Fruit fly (Drosophila melanogaster) whole organism, prepupa: ENCODE data around the gene CG3546.

Experiments
- CG11902 ChIP-seq: fragments of 200-800 bp; sonication (Bioruptor generic); optimal IDR thresholded peaks from 3 replicates; lab custom pipeline; 2016; ENCODE audit warnings: missing biosample characterization, missing genetic modification characterization
- CG16779 ChIP-seq: fragments of 200-800 bp; sonication (Bioruptor generic); optimal IDR thresholded peaks from 3 replicates; lab custom pipeline; 2017; ENCODE audit warnings: missing biosample characterization, mild to moderate bottlenecking, missing genetic modification characterization
- CG3032 ChIP-seq: fragments of 200-800 bp; optimal IDR thresholded peaks from 2 replicates; lab custom pipeline; 2019; ENCODE audit warnings: missing biosample characterization, mild to moderate bottlenecking, missing genetic modification characterization, moderate library complexity
- CG31627 ChIP-seq: fragments of 200-800 bp; sonication (Bioruptor generic); optimal IDR thresholded peaks from 3 replicates; lab custom pipeline; 2016; ENCODE audit warnings: missing biosample characterization, missing genetic modification characterization
- CG32006 ChIP-seq: fragments of 200-800 bp; sonication (Bioruptor generic); optimal IDR thresholded peaks from 3 replicates; lab custom pipeline; 2017; ENCODE audit warnings: missing biosample characterization, mild to moderate bottlenecking, missing genetic modification characterization
- CG34406 ChIP-seq: fragments of 200-800 bp; sonication (Bioruptor generic); optimal IDR thresholded peaks from 3 replicates; lab custom pipeline; 2016; ENCODE audit warnings: missing biosample characterization, missing genetic modification characterization
- CG3919 ChIP-seq: fragments of 200-800 bp; sonication (Bioruptor generic); optimal IDR thresholded peaks from 3 replicates; lab custom pipeline; 2016; ENCODE audit warnings: missing biosample characterization, missing genetic modification characterization
- CG4318 ChIP-seq: fragments of 200-800 bp; sonication (Bioruptor generic); optimal IDR thresholded peaks from 3 replicates; lab custom pipeline; 2017; ENCODE audit warnings: missing biosample characterization, mild to moderate bottlenecking, missing genetic modification characterization
- CG6792 ChIP-seq: fragments of 200-800 bp; sonication (Bioruptor generic); optimal IDR thresholded peaks from 3 replicates; lab custom pipeline; 2016; ENCODE audit warnings: missing biosample characterization, missing genetic modification characterization
- CG8319 ChIP-seq: fragments of 200-800 bp; sonication (Bioruptor generic); optimal IDR thresholded peaks from 3 replicates; lab custom pipeline; 2016; ENCODE audit warnings: missing biosample characterization, missing genetic modification characterization
- Eip75B ChIP-seq: fragments of 200-800 bp; sonication (Bioruptor generic); optimal IDR thresholded peaks from 3 replicates; lab custom pipeline; 2016; ENCODE audit warnings: missing biosample characterization, missing genetic modification characterization
- Eip78C ChIP-seq: fragments of 200-800 bp; sonication (Bioruptor generic); peaks from one replicate; lab custom pipeline; 2016; ENCODE audit warnings: missing biosample characterization, missing genetic modification characterization
- Eip93F ChIP-seq: fragments of 200-800 bp; sonication (Bioruptor generic); optimal IDR thresholded peaks from 2 replicates; lab custom pipeline; 2016; ENCODE audit warnings: missing biosample characterization, mild to moderate bottlenecking, missing genetic modification characterization
- Ets96B ChIP-seq: fragments of 200-800 bp; optimal IDR thresholded peaks from 2 replicates; lab custom pipeline; 2019; ENCODE audit warnings: missing biosample characterization, mild to moderate bottlenecking, missing genetic modification characterization, moderate library complexity
- Hr38 ChIP-seq: sonication (Bioruptor generic); optimal IDR thresholded peaks from 2 replicates; lab custom pipeline; 2016; ENCODE audit warnings: missing biosample characterization, missing genetic modification characterization
- Hr39 ChIP-seq: fragments of 200-800 bp; sonication (Bioruptor generic); optimal IDR thresholded peaks from 2 replicates; lab custom pipeline; 2016; ENCODE audit warnings: missing biosample characterization, missing genetic modification characterization
- Hr4 ChIP-seq: fragments of 200-800 bp; sonication (Bioruptor generic); optimal IDR thresholded peaks from 3 replicates; lab custom pipeline; 2016; ENCODE audit warnings: missing biosample characterization, missing genetic modification characterization
- Lpt ChIP-seq: fragments of 200-800 bp; sonication (Bioruptor generic); optimal IDR thresholded peaks from 3 replicates; lab custom pipeline; 2016; ENCODE audit warnings: missing biosample characterization, missing genetic modification characterization
- Met ChIP-seq: fragments of 200-800 bp; sonication (Bioruptor generic); optimal IDR thresholded peaks from 3 replicates; lab custom pipeline; 2016; ENCODE audit warnings: missing biosample characterization, missing genetic modification characterization
- OdsH ChIP-seq: fragments of 200-800 bp; sonication (Bioruptor generic); optimal IDR thresholded peaks from 3 replicates; lab custom pipeline; 2016; ENCODE audit warnings: missing biosample characterization, missing genetic modification characterization
- Smox ChIP-seq: fragments of 200-800 bp; sonication (Bioruptor generic); optimal IDR thresholded peaks from 3 replicates; lab custom pipeline; 2016; ENCODE audit warnings: missing biosample characterization, missing genetic modification characterization
- dsx ChIP-seq: fragments of 200-800 bp; optimal IDR thresholded peaks from 3 replicates; lab custom pipeline; 2019; ENCODE audit warnings: missing biosample characterization, mild to moderate bottlenecking, missing genetic modification characterization, moderate library complexity; ENCODE audit not compliant: poor library complexity, severe bottlenecking
- esn ChIP-seq: fragments of 200-800 bp; sonication (Bioruptor generic); optimal IDR thresholded peaks from 2 replicates; lab custom pipeline; 2016; ENCODE audit warnings: missing biosample characterization, mild to moderate bottlenecking, missing genetic modification characterization, moderate library complexity
- fd59A ChIP-seq: fragments of 200-800 bp; sonication (Bioruptor generic); optimal IDR thresholded peaks from 2 replicates; lab custom pipeline; 2017; ENCODE audit warnings: missing biosample characterization, mild to moderate bottlenecking, missing genetic modification characterization, missing genetic modification reagents
- fd85E ChIP-seq: fragments of 200-800 bp; sonication (Bioruptor generic); optimal IDR thresholded peaks from 3 replicates; lab custom pipeline; 2016; ENCODE audit warnings: missing biosample characterization, missing genetic modification characterization
- fkh ChIP-seq: fragments of 200-800 bp; sonication (Bioruptor generic); optimal IDR thresholded peaks from 3 replicates; lab custom pipeline; 2017; ENCODE audit warnings: missing biosample characterization, mild to moderate bottlenecking, missing genetic modification characterization, moderate library complexity
- net ChIP-seq: fragments of 200-800 bp; sonication (Bioruptor generic); optimal IDR thresholded peaks from 3 replicates; lab custom pipeline; 2016; ENCODE audit warnings: missing biosample characterization, missing genetic modification characterization
- salr ChIP-seq, 2 experiments: fragments of 200-800 bp; sonication (Bioruptor generic); optimal IDR thresholded peaks; 3 replicates each; lab custom pipeline; 2016 to 2018; ENCODE audit warnings: missing biosample characterization in 2 of 2, missing genetic modification characterization in 2 of 2, mild to moderate bottlenecking in 1 of 2
- spab ChIP-seq: fragments of 200-800 bp; sonication (Bioruptor generic); optimal IDR thresholded peaks from 2 replicates; lab custom pipeline; 2017; ENCODE audit warnings: missing biosample characterization, mild to moderate bottlenecking, missing genetic modification characterization, missing genetic modification reagents
- ss ChIP-seq, 2 experiments: fragments of 200-800 bp; sonication (Bioruptor generic); optimal IDR thresholded peaks; 2 replicates in 1 of 2; 3 replicates in 1 of 2; lab custom pipeline; 2017 to 2018; ENCODE audit warnings: mild to moderate bottlenecking in 2 of 2, missing biosample characterization in 2 of 2, missing genetic modification characterization in 2 of 2, moderate library complexity in 1 of 2
- svp ChIP-seq: fragments of 200-800 bp; sonication (Bioruptor generic); peaks from one replicate; lab custom pipeline; 2016; ENCODE audit warnings: missing biosample characterization, missing genetic modification characterization
- topi ChIP-seq: fragments of 200-800 bp; sonication (Bioruptor generic); optimal IDR thresholded peaks from 3 replicates; lab custom pipeline; 2016; ENCODE audit warnings: missing biosample characterization, missing genetic modification characterization
- vri ChIP-seq: fragments of 200-800 bp; sonication (Bioruptor generic); optimal IDR thresholded peaks from 3 replicates; lab custom pipeline; 2016; ENCODE audit warnings: missing biosample characterization, mild to moderate bottlenecking, missing genetic modification characterization

The CG3546 gene

dm6 chrX:4596467-4597183 lies 38.8 kb downstream of the CG3546 start (continued):
- TF ChIP-seq ss (GFP tag; optimal IDR thresholded peaks at IDR 0.05; lab: Kevin White, UChicago) (peak; percentile 28 to 64), Hr39 (GFP tag; lab: Kevin White, UChicago) (no peak), fkh (GFP tag; lab: Kevin White, UChicago) (peak; percentile 79), CG6792 (no peak), Hr38 (no peak), CG3032 (tag; lab: Kevin White, UChicago) (no peak)

dm6 chrX:4599897-4600469 lies 42.1 kb downstream of the CG3546 start:
- TF ChIP-seq Smox (GFP tag; lab: Kevin White, UChicago): no peak
- no peak for TF ChIP-seq net (GFP tag; lab: Kevin White, UChicago)
- TF ChIP-seq Ets96B (tag; lab: Kevin White, UChicago): no peak
- no peak for TF ChIP-seq fd59A (GFP tag; lab: Kevin White, UChicago)
- TF ChIP-seq fd85E: no peak
- TF ChIP-seq CG3032 (tag; lab: Kevin White, UChicago): no peak
- no peak for TF ChIP-seq OdsH
- no peak for TF ChIP-seq Hr39 (GFP tag; lab: Kevin White, UChicago)
- TF ChIP-seq, all 60 proteins: peak for 0

- TF ChIP-seq Eip78C: peak; percentile 58
- peak; percentile 15 for TF ChIP-seq Met (GFP tag; lab: Kevin White, UChicago)
- TF ChIP-seq CG4318: no peak
- no peak for TF ChIP-seq CG32006 (GFP tag; lab: Kevin White, UChicago)
- TF ChIP-seq esn (GFP tag; lab: Kevin White, UChicago): peak; percentile 26
- peak; percentile 79 for TF ChIP-seq svp (GFP tag; lab: Kevin White, UChicago)
- TF ChIP-seq topi (GFP tag; lab: Kevin White, UChicago): peak; percentile 7
Measured at dm6 chrX:4604107-4604506, 46.2 kb downstream of the CG3546 start.

dm6 chrX:4604553-4604952 lies 46.7 kb downstream of the CG3546 start:
- TF ChIP-seq CG8319 (GFP tag; lab: Kevin White, UChicago) (no peak), Smox (GFP tag; lab: Kevin White, UChicago) (no peak), CG11902 (GFP tag; lab: Kevin White, UChicago) (no peak), vri (GFP tag; lab: Kevin White, UChicago) (no peak), CG3032 (tag; lab: Kevin White, UChicago) (no peak), net (GFP tag; lab: Kevin White, UChicago) (no peak), CG16779 (no peak), Hr4 (GFP tag; lab: Kevin White, UChicago) (no peak), CG3919 (no peak), Eip75B (no peak), CG34406 (GFP tag; lab: Kevin White, UChicago) (no peak), CG4318 (no peak), salr (GFP tag; optimal IDR thresholded peaks at IDR 0.05; lab: Kevin White, UChicago) (no peak), Eip93F (GFP tag; lab: Kevin White, UChicago) (no peak), spab (GFP tag; lab: Kevin White, UChicago) (no peak), dsx (GFP tag; lab: Kevin White, UChicago) (no peak), CG31627 (GFP tag; lab: Kevin White, UChicago) (no peak), Ets96B (tag; lab: Kevin White, UChicago) (no peak), Lpt (GFP tag; lab: Kevin White, UChicago) (no peak)
